Worm (Caenorhabditis elegans) whole organism, L4/young adult: ENCODE data around the gene T27D12.1.

Experiments
- W03F9.2 ChIP-seq: fragments of 150-350 bp; optimal IDR thresholded peaks from 2 replicates; lab custom pipeline; 2014; ENCODE audit warnings: missing biosample characterization, missing genetic modification characterization
- him-1 ChIP-seq: sonication (generic microtip); optimal IDR thresholded peaks from 2 replicates; lab custom pipeline; 2016; ENCODE audit warnings: missing genotype, missing genetic modification reagents, missing genetic modification characterization, missing compliant biosample characterization

DNA sequence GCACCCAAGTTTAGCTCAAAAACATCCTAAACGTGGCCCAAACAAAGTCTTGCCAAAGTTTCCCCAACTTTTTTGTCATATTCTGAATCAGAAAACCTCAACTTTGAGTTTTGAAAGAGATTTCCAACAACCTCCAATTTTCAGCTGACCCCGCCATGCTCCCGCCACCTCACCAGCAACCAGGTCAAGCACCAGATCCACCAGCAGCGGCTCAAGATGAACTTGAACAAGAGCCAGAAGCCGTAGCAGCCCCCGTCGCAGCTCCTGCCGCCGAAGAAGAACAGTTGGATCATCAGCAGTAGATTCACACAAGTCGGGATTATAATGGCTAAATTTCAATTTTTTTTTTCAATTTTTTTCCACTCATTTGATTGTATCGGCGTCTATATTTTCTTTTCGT is 31.2 kb upstream of the T27D12.1 start:
- TF ChIP-seq W03F9.2 (tag; lab: Kevin White, UChicago) (no peak), him-1 (no peak)
